Fruit fly (Drosophila melanogaster) whole organism, embryonic: ENCODE data around the gene CG17752.

Source experiments
- Aef1 ChIP-seq: fragments of 200-800 bp; sonication (Bioruptor generic); IDR thresholded peaks from 3 replicates; pipeline ENCODE4 v1.3.6; 2022; ENCODE audit warnings: missing biosample characterization, missing genetic modification characterization
- Atf-2 ChIP-seq: fragments of 200-800 bp; sonication (Bioruptor generic); optimal IDR thresholded peaks from 2 replicates; lab custom pipeline; 2016; ENCODE audit warnings: missing biosample characterization, missing genetic modification characterization
- Awh ChIP-seq: fragments of 200-800 bp; sonication (Bioruptor generic); IDR thresholded peaks from 2 replicates; pipeline ENCODE4, ENCODE4 v1.3.6; 2022; ENCODE audit warnings: missing biosample characterization, missing genetic modification characterization
- Blimp-1 ChIP-seq: fragments of 200-800 bp; sonication (Bioruptor generic); optimal IDR thresholded peaks from 3 replicates; lab custom pipeline; 2018; ENCODE audit warnings: missing biosample characterization, missing genetic modification characterization, mild to moderate bottlenecking, moderate library complexity, missing genetic modification reagents
- CG11723 ChIP-seq: fragments of 200-800 bp; sonication (Bioruptor generic); optimal IDR thresholded peaks from 2 replicates; lab custom pipeline; 2017; ENCODE audit warnings: missing biosample characterization, mild to moderate bottlenecking, missing genetic modification characterization
- CG12071 ChIP-seq: fragments of 200-800 bp; sonication (Bioruptor generic); optimal IDR thresholded peaks from 3 replicates; lab custom pipeline; 2018; ENCODE audit warnings: missing biosample characterization, mild to moderate bottlenecking, missing genetic modification characterization
- CG12769 ChIP-seq: fragments of 200-800 bp; sonication (Bioruptor generic); optimal IDR thresholded peaks from 2 replicates; lab custom pipeline; 2019; ENCODE audit warnings: missing biosample characterization, mild to moderate bottlenecking, missing genetic modification characterization, moderate library complexity
- CG12942 ChIP-seq: fragments of 200-800 bp; sonication (Bioruptor generic); optimal IDR thresholded peaks from 3 replicates; lab custom pipeline; 2016; ENCODE audit warnings: missing biosample characterization, missing genetic modification characterization
- CG13123 ChIP-seq: fragments of 200-800 bp; sonication (Bioruptor generic); optimal IDR thresholded peaks from 2 replicates; lab custom pipeline; 2016; ENCODE audit warnings: missing biosample characterization, missing genetic modification characterization
- CG13287 ChIP-seq: fragments of 200-800 bp; sonication (Bioruptor generic); IDR thresholded peaks from 2 replicates; pipeline ENCODE4 v1.3.6; 2022; ENCODE audit warnings: missing biosample characterization, missing genetic modification characterization; ENCODE audit not compliant: partially characterized antibody
- CG13775 ChIP-seq: fragments of 200-800 bp; sonication (Bioruptor generic); optimal IDR thresholded peaks from 3 replicates; lab custom pipeline; 2017; ENCODE audit warnings: missing biosample characterization, mild to moderate bottlenecking, missing genetic modification characterization
- CG16815 ChIP-seq: fragments of 200-800 bp; sonication (Bioruptor generic); optimal IDR thresholded peaks from 3 replicates; lab custom pipeline; 2017; ENCODE audit warnings: missing biosample characterization, mild to moderate bottlenecking, missing genetic modification characterization
- CG17385 ChIP-seq: fragments of 200-800 bp; sonication (Bioruptor generic); optimal IDR thresholded peaks from 3 replicates; lab custom pipeline; 2018; ENCODE audit warnings: missing biosample characterization, mild to moderate bottlenecking, missing genetic modification characterization
- CG17612 ChIP-seq: fragments of 200-800 bp; sonication (Bioruptor generic); IDR thresholded peaks from 2 replicates; pipeline ENCODE4 v1.3.6; 2022; ENCODE audit warnings: missing biosample characterization, missing genetic modification characterization
- CG18011 ChIP-seq: fragments of 200-800 bp; sonication (Bioruptor generic); optimal IDR thresholded peaks from 2 replicates; lab custom pipeline; 2017; ENCODE audit warnings: missing biosample characterization, missing genetic modification characterization, mild to moderate bottlenecking, moderate library complexity, missing genotype
- CG32532 ChIP-seq: fragments of 200-800 bp; sonication (Bioruptor generic); IDR thresholded peaks from 2 replicates; pipeline ENCODE4 v1.3.6; 2022; ENCODE audit warnings: missing biosample characterization, missing genetic modification characterization
- CG34422 ChIP-seq: fragments of 200-800 bp; sonication (Bioruptor generic); IDR thresholded peaks from 3 replicates; pipeline ENCODE4 v1.3.6; 2022; ENCODE audit warnings: missing biosample characterization, missing genetic modification characterization
- CG43689 ChIP-seq: fragments of 200-800 bp; sonication (Bioruptor generic); IDR thresholded peaks from 2 replicates; pipeline ENCODE4 v1.3.6; 2022; ENCODE audit warnings: missing biosample characterization, missing genetic modification characterization
- CG4820 ChIP-seq: fragments of 200-800 bp; sonication (Bioruptor generic); optimal IDR thresholded peaks from 3 replicates; lab custom pipeline; 2016; ENCODE audit warnings: missing biosample characterization, missing genetic modification characterization
- CG6254 ChIP-seq: fragments of 200-800 bp; sonication (Bioruptor generic); optimal IDR thresholded peaks from 3 replicates; lab custom pipeline; 2017; ENCODE audit warnings: mild to moderate bottlenecking, missing biosample characterization, missing genetic modification reagents, missing genetic modification characterization
- CG8290 ChIP-seq, 3 experiments: fragments of 200-800 bp; sonication (Bioruptor generic); optimal IDR thresholded peaks; 2 replicates each; lab custom pipeline; 2016 to 2019; ENCODE audit warnings: missing biosample characterization in 3 of 3, missing genetic modification characterization in 3 of 3, mild to moderate bottlenecking in 2 of 3, moderate library complexity in 1 of 3
- D19A ChIP-seq: fragments of 200-800 bp; optimal IDR thresholded peaks from 3 replicates; lab custom pipeline; 2019; ENCODE audit warnings: missing biosample characterization, mild to moderate bottlenecking, missing genetic modification characterization, moderate library complexity
- Dref ChIP-seq: fragments of 200-800 bp; sonication (Bioruptor generic); IDR thresholded peaks from 2 replicates; pipeline ENCODE4 v1.3.6; 2022; ENCODE audit warnings: missing biosample characterization, missing genetic modification characterization
- Drgx ChIP-seq: fragments of 200-800 bp; sonication (Bioruptor generic); IDR thresholded peaks from 2 replicates; pipeline ENCODE4 v1.3.6; 2022; ENCODE audit warnings: missing biosample characterization, missing genetic modification characterization
- Gug ChIP-seq: fragments of 200-800 bp; sonication (Bioruptor generic); IDR thresholded peaks from 4 replicates; pipeline ENCODE4 v1.3.6; 2022; ENCODE audit warnings: missing biosample characterization, missing genetic modification characterization
- Hey ChIP-seq: fragments of 200-800 bp; sonication (Bioruptor generic); optimal IDR thresholded peaks from 3 replicates; lab custom pipeline; 2018; ENCODE audit warnings: missing biosample characterization, mild to moderate bottlenecking, missing genetic modification characterization
- HmgD ChIP-seq: fragments of 200-800 bp; sonication (Bioruptor generic); optimal IDR thresholded peaks from 3 replicates; lab custom pipeline; 2016; ENCODE audit warnings: missing biosample characterization, missing genetic modification characterization
- Hr51 ChIP-seq, 2 experiments: fragments of 200-800 bp; sonication (Bioruptor generic); optimal IDR thresholded peaks; 2 replicates in 1 of 2; 3 replicates in 1 of 2; lab custom pipeline; 2016 to 2018; ENCODE audit warnings: missing biosample characterization in 2 of 2, missing genetic modification characterization in 2 of 2, mild to moderate bottlenecking in 1 of 2, moderate library complexity in 1 of 2
- MTF-1 ChIP-seq: fragments of 200-800 bp; sonication (Bioruptor generic); optimal IDR thresholded peaks from 2 replicates; lab custom pipeline; 2018; ENCODE audit warnings: missing biosample characterization, mild to moderate bottlenecking, missing genetic modification characterization, borderline replicate concordance
- Xbp1 ChIP-seq: fragments of 200-800 bp; sonication (Bioruptor generic); optimal IDR thresholded peaks from 3 replicates; lab custom pipeline; 2016; ENCODE audit warnings: missing biosample characterization, mild to moderate bottlenecking, missing genetic modification characterization
- abd-A ChIP-seq: fragments of 200-800 bp; sonication (Bioruptor generic); optimal IDR thresholded peaks from 3 replicates; lab custom pipeline; 2019; ENCODE audit warnings: missing biosample characterization, mild to moderate bottlenecking, missing genetic modification characterization, moderate library complexity
- chm ChIP-seq: fragments of 200-800 bp; sonication (Bioruptor generic); IDR thresholded peaks from 2 replicates; pipeline ENCODE4 v1.3.6; 2022; ENCODE audit warnings: missing biosample characterization, missing genetic modification characterization
- ewg ChIP-seq: fragments of 200-800 bp; sonication (Bioruptor generic); optimal IDR thresholded peaks from 3 replicates; lab custom pipeline; 2017; ENCODE audit warnings: mild to moderate bottlenecking, missing biosample characterization, missing genetic modification reagents, missing genetic modification characterization
- hbn ChIP-seq: fragments of 200-800 bp; sonication (Bioruptor generic); IDR thresholded peaks from 2 replicates; pipeline ENCODE4 v1.3.6; 2022; ENCODE audit warnings: missing biosample characterization, missing genetic modification characterization; ENCODE audit not compliant: partially characterized antibody
- her ChIP-seq: fragments of 200-800 bp; sonication (Bioruptor generic); optimal IDR thresholded peaks from 2 replicates; lab custom pipeline; 2016; ENCODE audit warnings: missing biosample characterization, missing genetic modification characterization
- jumu ChIP-seq: fragments of 200-800 bp; sonication (Bioruptor generic); optimal IDR thresholded peaks from 3 replicates; lab custom pipeline; 2016; ENCODE audit warnings: missing biosample characterization, missing genetic modification characterization
- klu ChIP-seq: fragments of 200-800 bp; sonication (Bioruptor generic); IDR thresholded peaks from 2 replicates; pipeline ENCODE4 v1.3.6; 2022; ENCODE audit warnings: missing biosample characterization, missing genetic modification characterization
- nom ChIP-seq: fragments of 200-800 bp; sonication (Bioruptor generic); optimal IDR thresholded peaks from 2 replicates; lab custom pipeline; 2017; ENCODE audit warnings: missing biosample characterization, missing genetic modification characterization, mild to moderate bottlenecking, moderate library complexity, missing genetic modification reagents
- onecut ChIP-seq: fragments of 200-800 bp; sonication (Bioruptor generic); IDR thresholded peaks from 2 replicates; pipeline ENCODE4 v1.3.6; 2022; ENCODE audit warnings: missing biosample characterization, missing genetic modification characterization
- otp ChIP-seq: fragments of 200-800 bp; sonication (Bioruptor generic); IDR thresholded peaks from 3 replicates; pipeline ENCODE4, ENCODE4 v1.3.6; 2022; ENCODE audit warnings: missing biosample characterization, missing genetic modification characterization
- pan ChIP-seq, 4 experiments: fragments of >200 bp in 3 of 4; fragments of 200-800 bp in 1 of 4; sonication (Bioruptor generic) in 1 of 4; optimal IDR thresholded peaks in 3 of 4; IDR thresholded peaks in 1 of 4; 2 replicates each; pipeline versions ENCODE4 v1.3.6 to Lab custom; 2017 to 2022; ENCODE audit warnings: missing biosample characterization in 2 of 4, missing genetic modification characterization in 2 of 4, mixed read lengths in 1 of 4
- pita ChIP-seq: fragments of 200-800 bp; sonication (Bioruptor generic); optimal IDR thresholded peaks from 2 replicates; lab custom pipeline; 2017; ENCODE audit warnings: missing biosample characterization, mild to moderate bottlenecking, missing genetic modification characterization
- row ChIP-seq: fragments of 200-800 bp; sonication (Bioruptor generic); IDR thresholded peaks from 3 replicates; pipeline ENCODE4 v1.3.6; 2022; ENCODE audit warnings: missing biosample characterization, missing genetic modification characterization
- salm ChIP-seq: fragments of 200-800 bp; sonication (Bioruptor generic); optimal IDR thresholded peaks from 2 replicates; lab custom pipeline; 2018; ENCODE audit warnings: missing biosample characterization, mild to moderate bottlenecking, missing genetic modification characterization
- sens ChIP-seq: fragments of 200-800 bp; sonication (Bioruptor generic); peaks from one replicate; lab custom pipeline; 2016; ENCODE audit warnings: missing biosample characterization, missing genetic modification characterization
- sisA ChIP-seq: fragments of 200-800 bp; sonication (Bioruptor generic); IDR thresholded peaks from 2 replicates; pipeline ENCODE4 v1.3.6; 2022; ENCODE audit warnings: missing biosample characterization, missing genetic modification characterization
- tap ChIP-seq: fragments of 200-800 bp; optimal IDR thresholded peaks from 3 replicates; lab custom pipeline; 2019; ENCODE audit warnings: missing biosample characterization, mild to moderate bottlenecking, missing genetic modification characterization, moderate library complexity
- ttk ChIP-seq: fragments of 200-800 bp; sonication (Bioruptor generic); IDR thresholded peaks from 2 replicates; pipeline ENCODE4 v2.1.2; 2022; ENCODE audit warnings: missing biosample characterization, missing genetic modification characterization
- unc-4 ChIP-seq: fragments of 200-800 bp; sonication (Bioruptor generic); IDR thresholded peaks from 2 replicates; pipeline ENCODE4 v1.3.6; 2022; ENCODE audit warnings: missing biosample characterization, missing genetic modification characterization; ENCODE audit not compliant: partially characterized antibody

The CG17752 gene

dm6 chr3R:19641058-19641457, 31.0 kb downstream of the CG17752 start (continued):
- no peak for TF ChIP-seq CG18011 (GFP tag; lab: Kevin White, UChicago)
- no peak for TF ChIP-seq salm (tag; lab: Kevin White, UChicago)
- TF ChIP-seq otp (GFP tag; lab: Robert Waterston, UW), result 0 out of 3 replicates have a peak, but pooled peaks have one; percentile 42
- TF ChIP-seq sisA (GFP tag; lab: Robert Waterston, UW), result no peak
- TF ChIP-seq CG43689, result no peak
- TF ChIP-seq Aef1 (GFP tag; lab: Robert Waterston, UW), result no peak
- TF ChIP-seq Gug (GFP tag; lab: Robert Waterston, UW), result no peak
- no peak for TF ChIP-seq Xbp1 (GFP tag; lab: Kevin White, UChicago)
- TF ChIP-seq CG11723 (GFP tag; lab: Kevin White, UChicago), result no peak
- no peak for TF ChIP-seq sens (GFP tag; lab: Kevin White, UChicago)
- TF ChIP-seq klu (GFP tag; lab: Robert Waterston, UW), result no peak
- TF ChIP-seq CG12942 (GFP tag; lab: Kevin White, UChicago), result no peak
- TF ChIP-seq Awh (GFP tag; lab: Robert Waterston, UW), result no peak
- no peak for TF ChIP-seq pan (optimal IDR thresholded peaks at IDR 0.05; lab: Kevin White, UChicago)
- no peak for TF ChIP-seq pan (GFP tag; optimal IDR thresholded peaks at IDR 0.05 in 1 of 2, IDR thresholded peaks at IDR 0.05 in 1 of 2)
- TF ChIP-seq CG17612 (GFP tag; lab: Robert Waterston, UW), result no peak
- no peak for TF ChIP-seq CG4820
- no peak for TF ChIP-seq CG12769 (tag; lab: Kevin White, UChicago)
- TF ChIP-seq CG17385 (GFP tag; lab: Kevin White, UChicago), result peak; percentile 42
- no peak for TF ChIP-seq pita (GFP tag; lab: Kevin White, UChicago)
- peak; percentile 16 for TF ChIP-seq abd-A (tag; lab: Kevin White, UChicago)
- peak; percentile 39 for TF ChIP-seq MTF-1 (GFP tag; lab: Kevin White, UChicago)
- TF ChIP-seq jumu (GFP tag; lab: Kevin White, UChicago), result no peak
- no peak for TF ChIP-seq Drgx
- peak; percentile 25; the same call in 1 of the 2 replicates for TF ChIP-seq chm (GFP tag; lab: Robert Waterston, UW)
- TF ChIP-seq D19A, result no peak
- peak in 1 of 2 experiments; percentile 19 for TF ChIP-seq Hr51 (GFP tag; optimal IDR thresholded peaks at IDR 0.05; lab: Kevin White, UChicago)
- no peak for TF ChIP-seq Atf-2 (GFP tag; lab: Kevin White, UChicago)
- TF ChIP-seq tap (tag; lab: Kevin White, UChicago), result peak; percentile 4
- TF ChIP-seq ttk (GFP tag; lab: Robert Waterston, UW), result peak; percentile 50; the same call in 1 of the 2 replicates
- peak; percentile 33; the same call in 1 of the 2 replicates for TF ChIP-seq unc-4
- no peak for TF ChIP-seq CG16815
- TF ChIP-seq CG32532, result peak; percentile 39; the same call in 1 of the 2 replicates
- no peak for TF ChIP-seq Hey
- TF ChIP-seq HmgD (GFP tag; lab: Kevin White, UChicago), result no peak
- TF ChIP-seq CG13287 (GFP tag; lab: Robert Waterston, UW), result peak; percentile 52
- peak; percentile 59 for TF ChIP-seq nom
- no peak for TF ChIP-seq her (GFP tag; lab: Kevin White, UChicago)
- TF ChIP-seq Dref, result 0 out of 2 replicates have a peak, but pooled peaks have one; percentile 22
- no peak for TF ChIP-seq Blimp-1 (GFP tag; lab: Kevin White, UChicago)
- peak; percentile 16; the same call in 1 of the 3 replicates for TF ChIP-seq row (GFP tag; lab: Robert Waterston, UW)
- TF ChIP-seq onecut (GFP tag; lab: Robert Waterston, UW), result no peak
- TF ChIP-seq CG6254 (GFP tag; lab: Kevin White, UChicago), result no peak
- TF ChIP-seq CG13123 (GFP tag; lab: Kevin White, UChicago), result no peak
- peak; percentile 36 for TF ChIP-seq ewg
- peak; percentile 69; the same call in 1 of the 3 replicates for TF ChIP-seq CG34422 (GFP tag; lab: Robert Waterston, UW)
- TF ChIP-seq CG8290 (GFP tag; optimal IDR thresholded peaks at IDR 0.05; lab: Kevin White, UChicago), result no peak
- no peak for TF ChIP-seq CG8290 (tag; optimal IDR thresholded peaks at IDR 0.05; lab: Kevin White, UChicago)
- no peak for TF ChIP-seq CG13775
- TF ChIP-seq hbn (GFP tag; lab: Robert Waterston, UW), result 0 out of 2 replicates have a peak, but pooled peaks have one; percentile 45
- TF ChIP-seq CG12071 (GFP tag; lab: Kevin White, UChicago), result peak; percentile 23
